Worm (Caenorhabditis elegans): ENCODE data around the gene jmjd-4.

DNA sequence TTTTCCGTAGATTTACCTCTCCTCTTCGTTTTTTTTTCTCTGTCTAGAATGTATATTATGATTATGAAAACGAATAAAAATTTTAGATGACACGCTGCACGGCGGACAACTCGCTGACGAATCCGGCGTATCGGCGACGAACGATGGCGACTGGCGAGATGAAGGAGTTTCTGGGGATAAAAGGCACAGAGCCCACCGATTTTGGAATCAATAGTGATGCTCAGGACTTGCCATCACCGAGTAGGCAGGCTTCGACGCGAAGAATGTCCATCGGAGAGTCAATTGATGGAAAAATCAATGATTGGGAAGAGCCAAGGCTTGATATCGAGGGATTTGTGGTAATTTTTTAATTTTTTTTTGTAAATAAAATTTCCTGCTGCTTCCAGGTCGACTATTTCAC lies 1.3 kb upstream of the jmjd-4 start, which contains the start of gene ced-9:
- TF ChIP-seq che-1 (tag; optimal IDR thresholded peaks at IDR 0.05), result no peak
- TF ChIP-seq ets-4 (tag; optimal IDR thresholded peaks at IDR 0.05), result no peak
- TF ChIP-seq hlh-15 (tag; optimal IDR thresholded peaks at IDR 0.05), result no peak
- no peak for TF ChIP-seq mec-3 (tag; optimal IDR thresholded peaks at IDR 0.05; ENCODE audit: borderline replicate concordance)
- no peak for TF ChIP-seq tbx-2 (tag; optimal IDR thresholded peaks at IDR 0.05)
- no peak for TF ChIP-seq ceh-9 (tag; optimal IDR thresholded peaks at IDR 0.05)
- TF ChIP-seq ama-1 (optimal IDR thresholded peaks at IDR 0.05), result no peak
- TF ChIP-seq nhr-232 (tag; optimal IDR thresholded peaks at IDR 0.05), result no peak
- no peak for TF ChIP-seq elt-2 (tag; optimal IDR thresholded peaks at IDR 0.05)

All from whole organism, late embryonic.